Fruit fly (Drosophila melanogaster) whole organism, embryonic: ENCODE data around the gene slmb.

Experiments
- Asciz ChIP-seq: fragments of 200-800 bp; sonication (Bioruptor generic); optimal IDR thresholded peaks from 2 replicates; lab custom pipeline; 2017; ENCODE audit warnings: missing biosample characterization, mild to moderate bottlenecking, missing genetic modification characterization, missing genetic modification reagents
- B-H2 ChIP-seq: fragments of 200-800 bp; sonication (Bioruptor generic); optimal IDR thresholded peaks from 2 replicates; lab custom pipeline; 2018; ENCODE audit warnings: missing biosample characterization, mild to moderate bottlenecking, missing genetic modification characterization
- CG10267 ChIP-seq: fragments of 200-800 bp; sonication (Bioruptor generic); optimal IDR thresholded peaks from 2 replicates; lab custom pipeline; 2018; ENCODE audit warnings: missing biosample characterization, mild to moderate bottlenecking, missing genetic modification characterization, moderate library complexity
- CG10321 ChIP-seq: fragments of 200-800 bp; sonication (Bioruptor generic); IDR thresholded peaks from 2 replicates; pipeline ENCODE4 v1.3.6; 2022; ENCODE audit warnings: missing biosample characterization, missing genetic modification characterization
- CG10654 ChIP-seq: fragments of 200-800 bp; sonication (Bioruptor generic); optimal IDR thresholded peaks from 2 replicates; lab custom pipeline; 2016; ENCODE audit warnings: missing biosample characterization, missing genetic modification characterization
- CG12219 ChIP-seq: fragments of 200-800 bp; sonication (Bioruptor generic); optimal IDR thresholded peaks from 3 replicates; lab custom pipeline; 2018; ENCODE audit warnings: missing biosample characterization, mild to moderate bottlenecking, missing genetic modification characterization
- CG1233 ChIP-seq: fragments of 200-800 bp; sonication (Bioruptor generic); optimal IDR thresholded peaks from 4 replicates; lab custom pipeline; 2018; ENCODE audit warnings: missing biosample characterization, mild to moderate bottlenecking, missing genetic modification characterization
- CG13123 ChIP-seq: fragments of 200-800 bp; sonication (Bioruptor generic); optimal IDR thresholded peaks from 2 replicates; lab custom pipeline; 2016; ENCODE audit warnings: missing biosample characterization, missing genetic modification characterization
- CG15269 ChIP-seq: fragments of 200-800 bp; sonication (Bioruptor generic); optimal IDR thresholded peaks from 2 replicates; lab custom pipeline; 2018; ENCODE audit warnings: missing biosample characterization, mild to moderate bottlenecking, missing genetic modification characterization, moderate library complexity
- CG17802 ChIP-seq: fragments of 200-800 bp; sonication (Bioruptor generic); optimal IDR thresholded peaks from 2 replicates; lab custom pipeline; 2018; ENCODE audit warnings: missing biosample characterization, mild to moderate bottlenecking, missing genetic modification characterization, moderate library complexity
- CG2202 ChIP-seq: fragments of 200-800 bp; sonication (Bioruptor generic); optimal IDR thresholded peaks from 2 replicates; lab custom pipeline; 2018; ENCODE audit warnings: missing biosample characterization, mild to moderate bottlenecking, missing genetic modification characterization
- CG33557 ChIP-seq: fragments of 200-800 bp; sonication (Bioruptor generic); optimal IDR thresholded peaks from 2 replicates; lab custom pipeline; 2019; ENCODE audit warnings: missing biosample characterization, mild to moderate bottlenecking, missing genetic modification characterization, moderate library complexity
- CG3995 ChIP-seq: fragments of 200-800 bp; sonication (Bioruptor generic); optimal IDR thresholded peaks from 3 replicates; lab custom pipeline; 2016; ENCODE audit warnings: missing biosample characterization, missing genetic modification characterization
- CG6689 ChIP-seq: fragments of 200-800 bp; sonication (Bioruptor generic); IDR thresholded peaks from 2 replicates; pipeline ENCODE4 v1.3.6; 2022; ENCODE audit warnings: missing biosample characterization, missing genetic modification characterization
- CG6854 ChIP-seq: fragments of 200-800 bp; sonication (Bioruptor generic); optimal IDR thresholded peaks from 3 replicates; lab custom pipeline; 2017; ENCODE audit warnings: missing biosample characterization, mild to moderate bottlenecking, missing genetic modification characterization
- CG7839 ChIP-seq: fragments of 200-800 bp; sonication (Bioruptor generic); optimal IDR thresholded peaks from 3 replicates; lab custom pipeline; 2018; ENCODE audit warnings: missing biosample characterization, mild to moderate bottlenecking, missing genetic modification characterization, moderate library complexity
- CG8290 ChIP-seq, 3 experiments: fragments of 200-800 bp; sonication (Bioruptor generic); optimal IDR thresholded peaks; 2 replicates each; lab custom pipeline; 2016 to 2019; ENCODE audit warnings: missing biosample characterization in 3 of 3, missing genetic modification characterization in 3 of 3, mild to moderate bottlenecking in 2 of 3, moderate library complexity in 1 of 3
- CG8944 ChIP-seq: fragments of 200-800 bp; sonication (Bioruptor generic); optimal IDR thresholded peaks from 3 replicates; lab custom pipeline; 2016; ENCODE audit warnings: missing biosample characterization, missing genetic modification characterization
- CG9817 ChIP-seq: fragments of 200-800 bp; sonication (Bioruptor generic); optimal IDR thresholded peaks from 2 replicates; lab custom pipeline; 2018; ENCODE audit warnings: missing biosample characterization, mild to moderate bottlenecking, missing genetic modification characterization, moderate library complexity
- CG9876 ChIP-seq: fragments of 200-800 bp; sonication (Bioruptor generic); optimal IDR thresholded peaks from 2 replicates; lab custom pipeline; 2016; ENCODE audit warnings: missing biosample characterization, missing genetic modification characterization
- D19B ChIP-seq: fragments of 200-800 bp; sonication (Bioruptor generic); optimal IDR thresholded peaks from 2 replicates; lab custom pipeline; 2017; ENCODE audit warnings: missing biosample characterization, mild to moderate bottlenecking, missing genetic modification characterization
- Doc2 ChIP-seq: fragments of 200-800 bp; sonication (Bioruptor generic); IDR thresholded peaks from 2 replicates; pipeline ENCODE4 v1.3.6; 2022; ENCODE audit warnings: missing biosample characterization, missing genetic modification characterization
- Ets65A ChIP-seq: fragments of 200-800 bp; sonication (Bioruptor generic); peaks from one replicate; lab custom pipeline; 2016; ENCODE audit warnings: missing biosample characterization, missing genetic modification characterization
- Ets97D ChIP-seq: fragments of 200-800 bp; sonication (Bioruptor generic); optimal IDR thresholded peaks from 3 replicates; lab custom pipeline; 2016; ENCODE audit warnings: missing biosample characterization, missing genetic modification characterization
- HLH3B ChIP-seq: fragments of 200-800 bp; sonication (Bioruptor generic); IDR thresholded peaks from 2 replicates; pipeline ENCODE4 v1.3.6; 2022; ENCODE audit warnings: missing biosample characterization, missing genetic modification characterization
- HmgD ChIP-seq: fragments of 200-800 bp; sonication (Bioruptor generic); optimal IDR thresholded peaks from 3 replicates; lab custom pipeline; 2016; ENCODE audit warnings: missing biosample characterization, missing genetic modification characterization
- HmgZ ChIP-seq: fragments of 200-800 bp; sonication (Bioruptor generic); optimal IDR thresholded peaks from 2 replicates; lab custom pipeline; 2018; ENCODE audit warnings: missing biosample characterization, mild to moderate bottlenecking, missing genetic modification characterization
- Hr39 ChIP-seq: fragments of >200 bp; optimal IDR thresholded peaks from 2 replicates; lab custom pipeline; 2017
- Hr51 ChIP-seq, 2 experiments: fragments of 200-800 bp; sonication (Bioruptor generic); optimal IDR thresholded peaks; 2 replicates in 1 of 2; 3 replicates in 1 of 2; lab custom pipeline; 2016 to 2018; ENCODE audit warnings: missing biosample characterization in 2 of 2, missing genetic modification characterization in 2 of 2, mild to moderate bottlenecking in 1 of 2, moderate library complexity in 1 of 2
- Hr78 ChIP-seq, 2 experiments: fragments of 200-800 bp in 1 of 2; fragments of >200 bp in 1 of 2; sonication (Bioruptor generic) in 1 of 2; optimal IDR thresholded peaks; 2 replicates each; lab custom pipeline; 2017 to 2019; ENCODE audit warnings: missing biosample characterization in 2 of 2, missing genetic modification characterization in 2 of 2, mild to moderate bottlenecking in 1 of 2, moderate library complexity in 1 of 2
- Jarid2 ChIP-seq: fragments of 200-800 bp; sonication (Bioruptor generic); optimal IDR thresholded peaks from 3 replicates; lab custom pipeline; 2017; ENCODE audit warnings: mild to moderate bottlenecking, missing biosample characterization, missing genetic modification reagents, missing genetic modification characterization
- Mad ChIP-seq: fragments of 200-800 bp; sonication (Bioruptor generic); optimal IDR thresholded peaks from 2 replicates; lab custom pipeline; 2016; ENCODE audit warnings: missing biosample characterization, missing genetic modification characterization
- NfI ChIP-seq: fragments of 200-800 bp; sonication (Bioruptor generic); optimal IDR thresholded peaks from 3 replicates; lab custom pipeline; 2018; ENCODE audit warnings: missing biosample characterization, mild to moderate bottlenecking, missing genetic modification characterization, moderate library complexity
- Sin3A ChIP-seq: fragments of >200 bp; optimal IDR thresholded peaks from 2 replicates; lab custom pipeline; 2018
- Ssrp ChIP-seq: fragments of 200-800 bp; sonication (Bioruptor generic); optimal IDR thresholded peaks from 2 replicates; lab custom pipeline; 2018; ENCODE audit warnings: missing biosample characterization, mild to moderate bottlenecking, missing genetic modification characterization, moderate library complexity
- ac ChIP-seq: fragments of 200-800 bp; sonication (Bioruptor generic); optimal IDR thresholded peaks from 3 replicates; lab custom pipeline; 2017; ENCODE audit warnings: missing biosample characterization, mild to moderate bottlenecking, missing genetic modification characterization
- crp ChIP-seq, 2 experiments: fragments of 200-800 bp; sonication (Bioruptor generic); optimal IDR thresholded peaks; 2 replicates in 1 of 2; 3 replicates in 1 of 2; lab custom pipeline; 2017; ENCODE audit warnings: missing biosample characterization in 2 of 2, missing genetic modification characterization in 2 of 2, mild to moderate bottlenecking in 1 of 2, moderate library complexity in 1 of 2
- dpn ChIP-seq, 2 experiments: fragments of 200-800 bp; sonication (Bioruptor generic); optimal IDR thresholded peaks; 3 replicates each; lab custom pipeline; 2016; ENCODE audit warnings: missing biosample characterization in 2 of 2, missing genetic modification characterization in 2 of 2
- klu ChIP-seq: fragments of 200-800 bp; sonication (Bioruptor generic); IDR thresholded peaks from 2 replicates; pipeline ENCODE4 v1.3.6; 2022; ENCODE audit warnings: missing biosample characterization, missing genetic modification characterization
- lilli ChIP-seq: fragments of 200-800 bp; sonication (Bioruptor generic); optimal IDR thresholded peaks from 3 replicates; lab custom pipeline; 2016; ENCODE audit warnings: missing biosample characterization, missing genetic modification characterization
- mld ChIP-seq: fragments of 200-800 bp; sonication (Bioruptor generic); IDR thresholded peaks from 3 replicates; pipeline ENCODE4 v1.3.6; 2022; ENCODE audit warnings: missing biosample characterization, missing genetic modification characterization; ENCODE audit not compliant: partially characterized antibody
- onecut ChIP-seq: fragments of 200-800 bp; sonication (Bioruptor generic); IDR thresholded peaks from 2 replicates; pipeline ENCODE4 v1.3.6; 2022; ENCODE audit warnings: missing biosample characterization, missing genetic modification characterization
- run ChIP-seq: fragments of 200-800 bp; sonication (Bioruptor generic); optimal IDR thresholded peaks from 3 replicates; lab custom pipeline; 2018; ENCODE audit warnings: missing biosample characterization, mild to moderate bottlenecking, missing genetic modification characterization
- sens ChIP-seq: fragments of 200-800 bp; sonication (Bioruptor generic); peaks from one replicate; lab custom pipeline; 2016; ENCODE audit warnings: missing biosample characterization, missing genetic modification characterization
- sens-2 ChIP-seq: fragments of 200-800 bp; sonication (Bioruptor generic); IDR thresholded peaks from 2 replicates; pipeline ENCODE4 v1.3.6; 2022; ENCODE audit warnings: missing biosample characterization, missing genetic modification characterization
- slou ChIP-seq: fragments of 200-800 bp; sonication (Bioruptor generic); optimal IDR thresholded peaks from 3 replicates; lab custom pipeline; 2016; ENCODE audit warnings: missing biosample characterization, missing genetic modification characterization
- so ChIP-seq: fragments of 200-800 bp; sonication (Bioruptor generic); IDR thresholded peaks from 3 replicates; pipeline ENCODE4 v1.3.6; 2022; ENCODE audit warnings: missing biosample characterization, missing genetic modification characterization
- tio ChIP-seq: fragments of 200-800 bp; sonication (Bioruptor generic); optimal IDR thresholded peaks from 2 replicates; lab custom pipeline; 2017; ENCODE audit warnings: missing biosample characterization, missing genetic modification characterization, inconsistent platforms
- zf30C ChIP-seq: fragments of 200-800 bp; sonication (Bioruptor generic); optimal IDR thresholded peaks from 3 replicates; lab custom pipeline; 2018; ENCODE audit warnings: missing biosample characterization, mild to moderate bottlenecking, missing genetic modification characterization

The slmb gene

DNA sequence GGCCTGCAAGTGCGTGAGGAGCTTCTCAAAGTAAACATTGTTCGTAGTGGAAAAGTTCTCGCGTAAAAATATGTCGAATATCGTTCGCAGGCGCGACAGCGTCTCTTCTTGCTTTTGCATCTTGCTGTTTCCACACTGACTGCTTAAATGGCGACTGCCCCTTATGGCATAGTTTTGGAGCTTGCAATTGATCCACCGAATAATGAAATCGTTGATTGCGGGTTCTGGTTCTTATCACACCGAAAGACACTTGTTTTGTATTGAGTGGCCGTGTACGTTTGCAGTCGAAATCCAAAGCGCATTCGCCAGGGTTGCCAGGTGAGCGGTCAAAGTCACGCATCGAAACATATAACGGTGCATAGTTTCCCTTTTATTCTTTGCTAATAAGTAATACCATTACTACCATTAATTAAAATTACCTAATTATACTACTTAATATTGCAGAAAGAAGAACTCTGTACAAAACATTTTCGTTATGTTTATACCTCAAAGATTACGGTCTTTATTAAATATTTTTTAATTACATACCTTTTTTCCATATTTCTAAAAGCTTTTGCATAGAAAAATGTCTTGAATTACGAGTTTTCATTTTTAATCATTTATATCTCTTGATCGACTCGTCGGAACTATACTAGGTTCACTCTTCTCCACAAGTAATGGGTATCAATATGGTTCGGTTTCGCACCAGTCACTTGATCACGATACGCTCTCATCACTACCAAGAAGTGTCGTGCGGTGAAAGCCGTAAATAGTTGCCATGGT is 25.7 kb downstream of the slmb start, which contains the start of the genes CG7044 and Tbc1d22 (continued):
- TF ChIP-seq Ets65A (GFP tag; lab: Kevin White, UChicago) (peak; percentile 60), so (GFP tag; lab: Robert Waterston, UW) (no peak), CG13123 (GFP tag; lab: Kevin White, UChicago) (peak; percentile 32), CG10267 (tag; lab: Kevin White, UChicago) (peak; percentile 22), Jarid2 (GFP tag; lab: Kevin White, UChicago) (no peak), Sin3A (lab: Kevin White, UChicago) (peak; percentile 69), dpn (GFP tag; optimal IDR thresholded peaks at IDR 0.05; lab: Kevin White, UChicago) (peak; percentile 38 to 70), CG2202 (tag; lab: Kevin White, UChicago) (no peak), Hr51 (GFP tag; optimal IDR thresholded peaks at IDR 0.05; lab: Kevin White, UChicago) (peak in 1 of 2 experiments; percentile 16), klu (no peak), Ssrp (tag; lab: Kevin White, UChicago) (peak; percentile 54), CG3995 (peak; percentile 96), CG10654 (peak; percentile 0), CG9876 (GFP tag; lab: Kevin White, UChicago) (no peak), CG8944 (peak; percentile 17), slou (peak; percentile 25), CG6689 (peak; percentile 50; the same call in 1 of the 2 replicates), CG8290 (GFP tag; optimal IDR thresholded peaks at IDR 0.05; lab: Kevin White, UChicago) (peak; percentile 52), CG8290 (tag; optimal IDR thresholded peaks at IDR 0.05; lab: Kevin White, UChicago) (peak in 1 of 2 experiments; percentile 47)

DNA sequence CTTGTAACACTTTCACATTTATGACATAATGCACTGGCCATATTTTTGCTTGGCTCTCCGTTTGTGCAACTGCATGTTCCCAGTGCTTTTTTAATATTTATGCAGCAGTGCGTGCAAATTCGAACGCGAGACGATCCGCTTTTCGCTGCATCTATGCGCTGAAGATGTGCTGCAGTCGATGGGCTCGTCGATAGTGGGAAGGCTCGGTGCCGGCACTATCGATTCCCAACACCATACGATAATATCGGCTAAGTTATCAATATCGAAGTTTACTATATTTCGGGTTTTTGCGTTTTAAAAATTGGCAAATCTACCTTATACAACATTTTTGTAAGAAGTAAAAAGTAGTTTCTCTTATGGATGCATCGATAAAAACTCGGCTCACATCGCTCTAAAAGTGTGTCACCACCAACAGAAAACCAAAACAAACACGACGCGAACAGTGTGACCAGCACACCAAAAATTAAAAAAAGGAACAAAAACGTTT is 29.6 kb downstream of the slmb start, which contains the start of gene RhoGAP93B:
Gene RhoGAP93B, minus strand, starts transcription at position 197 of the 487 bp plus-strand sequence.
- TF ChIP-seq CG33557 (GFP tag; lab: Kevin White, UChicago) (peak; percentile 69), HmgZ (peak; percentile 92), CG17802 (peak; percentile 49), Hr78 (GFP tag; optimal IDR thresholded peaks at IDR 0.05; lab: Kevin White, UChicago) (no peak), NfI (GFP tag; lab: Kevin White, UChicago) (peak; percentile 74), tio (GFP tag; lab: Kevin White, UChicago) (no peak), CG10321 (GFP tag; lab: Robert Waterston, UW) (peak; percentile 27; the same call in 1 of the 2 replicates), CG1233 (GFP tag; lab: Kevin White, UChicago) (peak; percentile 69), ac (GFP tag; lab: Kevin White, UChicago) (no peak), Asciz (GFP tag; lab: Kevin White, UChicago) (no peak), CG12219 (GFP tag; lab: Kevin White, UChicago) (peak; percentile 8), B-H2 (GFP tag; lab: Kevin White, UChicago) (peak; percentile 84), CG7839 (tag; lab: Kevin White, UChicago) (peak; percentile 76), lilli (GFP tag; lab: Kevin White, UChicago) (peak; percentile 91), HLH3B (GFP tag; lab: Robert Waterston, UW) (peak; percentile 93), sens (GFP tag; lab: Kevin White, UChicago) (peak; percentile 98), crp (GFP tag; optimal IDR thresholded peaks at IDR 0.05; lab: Kevin White, UChicago) (peak in 1 of 2 experiments; percentile 44), Doc2 (GFP tag; lab: Robert Waterston, UW) (no peak), sens-2 (GFP tag; lab: Robert Waterston, UW) (peak; percentile 92), zf30C (GFP tag; lab: Kevin White, UChicago) (no peak), CG15269 (tag; lab: Kevin White, UChicago) (no peak), Ets97D (GFP tag; lab: Kevin White, UChicago) (peak; percentile 92), run (tag; lab: Kevin White, UChicago) (peak; percentile 40), Hr39 (lab: Kevin White, UChicago) (no peak), onecut (peak; percentile 76), Mad (GFP tag; lab: Kevin White, UChicago) (peak; percentile 85), D19B (GFP tag; lab: Kevin White, UChicago) (peak; percentile 35), CG9817 (peak; percentile 77), mld (GFP tag; lab: Robert Waterston, UW) (peak; percentile 100), HmgD (GFP tag; lab: Kevin White, UChicago) (peak; percentile 79), CG6854 (GFP tag; lab: Kevin White, UChicago) (peak; percentile 46)
